Fruit fly (Drosophila melanogaster) S2 (cell line): ENCODE measurements around the gene CG7551.

Experiments
- CG8478 ChIP-seq: fragments of >200 bp; optimal IDR thresholded peaks from 2 replicates; lab custom pipeline; 2018
- CTCF ChIP-seq, 2 experiments: fragments of >200 bp; optimal IDR thresholded peaks; 2 replicates each; lab custom pipeline; 2018

- TF ChIP-seq CTCF (optimal IDR thresholded peaks at IDR 0.05; lab: Kevin White, UChicago) (no peak), CG8478 (lab: Kevin White, UChicago) (no peak)
These were observed 50.0 kb downstream of the CG7551 start, which contains the start of gene CG33500 for dm6 chr3L:11508337-11508736.
